Worm (Caenorhabditis elegans) whole organism, L3 larva: ENCODE measurements around the gene T26H5.10.

Source experiments
- ZK546.5 ChIP-seq: sonication (generic microtip); optimal IDR thresholded peaks from 2 replicates; lab custom pipeline; 2017; ENCODE audit warnings: missing biosample characterization, missing genetic modification characterization
- ama-1 ChIP-seq: fragments of 150-350 bp; optimal IDR thresholded peaks from 2 replicates; lab custom pipeline; 2018
- ceh-28 ChIP-seq: fragments of 150-350 bp; optimal IDR thresholded peaks from 2 replicates; lab custom pipeline; 2014; ENCODE audit warnings: missing biosample characterization, missing genetic modification reagents, missing genetic modification characterization
- ceh-82 ChIP-seq: fragments of 150-350 bp; optimal IDR thresholded peaks from 2 replicates; lab custom pipeline; 2014; ENCODE audit warnings: missing biosample characterization, missing genetic modification characterization
- ceh-9 ChIP-seq: sonication (generic microtip); optimal IDR thresholded peaks from 2 replicates; lab custom pipeline; 2018; ENCODE audit warnings: missing biosample characterization, missing genetic modification characterization
- egl-27 ChIP-seq: sonication (generic microtip); optimal IDR thresholded peaks from 4 replicates; lab custom pipeline; 2017; ENCODE audit warnings: missing biosample characterization, missing genetic modification reagents, missing genetic modification characterization
- elt-1 ChIP-seq: fragments of 150-350 bp; optimal IDR thresholded peaks from 2 replicates; lab custom pipeline; 2014; ENCODE audit warnings: missing biosample characterization, missing genetic modification characterization
- elt-2 ChIP-seq: sonication (generic microtip); optimal IDR thresholded peaks from 2 replicates; lab custom pipeline; 2016; ENCODE audit warnings: missing genetic modification reagents, mild to moderate bottlenecking, missing genetic modification characterization, missing compliant biosample characterization
- fkh-2 ChIP-seq: fragments of 150-350 bp; optimal IDR thresholded peaks from 2 replicates; lab custom pipeline; 2014; ENCODE audit warnings: missing biosample characterization, missing genetic modification reagents, missing genetic modification characterization
- jun-1 ChIP-seq: fragments of 150-350 bp; optimal IDR thresholded peaks from 2 replicates; lab custom pipeline; 2014; ENCODE audit warnings: missing biosample characterization, missing genetic modification reagents, missing genetic modification characterization
- lin-15B ChIP-seq: fragments of 150-350 bp; optimal IDR thresholded peaks from 2 replicates; lab custom pipeline; 2014; ENCODE audit warnings: missing biosample characterization, missing genetic modification characterization
- lsy-12 ChIP-seq: sonication (generic microtip); optimal IDR thresholded peaks from 2 replicates; lab custom pipeline; 2016; ENCODE audit warnings: mild to moderate bottlenecking, missing genetic modification characterization, missing compliant biosample characterization
- mdl-1 ChIP-seq: fragments of 150-350 bp; optimal IDR thresholded peaks from 2 replicates; lab custom pipeline; 2014; ENCODE audit warnings: missing biosample characterization, missing genetic modification characterization
- nfya-1 ChIP-seq: sonication (generic microtip); optimal IDR thresholded peaks from 2 replicates; lab custom pipeline; 2017; ENCODE audit warnings: missing genetic modification characterization, mild to moderate bottlenecking, missing compliant biosample characterization, antibody characterized with exemption, moderate library complexity; ENCODE audit not compliant: insufficient read depth
- nhr-11 ChIP-seq: fragments of 150-350 bp; optimal IDR thresholded peaks from 2 replicates; lab custom pipeline; 2014; ENCODE audit warnings: missing biosample characterization, missing genetic modification characterization
- nhr-12 ChIP-seq: fragments of 150-350 bp; optimal IDR thresholded peaks from 2 replicates; lab custom pipeline; 2014; ENCODE audit warnings: missing biosample characterization, missing genetic modification characterization
- nhr-237 ChIP-seq: fragments of 150-350 bp; optimal IDR thresholded peaks from 2 replicates; lab custom pipeline; 2014; ENCODE audit warnings: missing biosample characterization, missing genetic modification characterization
- nhr-25 ChIP-seq: sonication (generic microtip); optimal IDR thresholded peaks from 2 replicates; lab custom pipeline; 2017; ENCODE audit warnings: missing biosample characterization, missing genetic modification characterization
- nhr-28 ChIP-seq: fragments of 150-350 bp; optimal IDR thresholded peaks from 2 replicates; lab custom pipeline; 2014; ENCODE audit warnings: missing biosample characterization, missing genetic modification characterization
- nhr-43 ChIP-seq: sonication (generic microtip); optimal IDR thresholded peaks from 2 replicates; lab custom pipeline; 2016; ENCODE audit warnings: mild to moderate bottlenecking, missing genetic modification characterization, missing compliant biosample characterization; ENCODE audit not compliant: poor library complexity, severe bottlenecking
- pha-4 ChIP-seq: fragments of 150-350 bp; optimal IDR thresholded peaks from 2 replicates; lab custom pipeline; 2014; ENCODE audit warnings: missing biosample characterization, missing genetic modification reagents, missing genetic modification characterization
- pqm-1 ChIP-seq: fragments of 150-350 bp; optimal IDR thresholded peaks from 2 replicates; lab custom pipeline; 2017; ENCODE audit warnings: missing biosample characterization, missing genetic modification characterization, inconsistent platforms
- sea-2 ChIP-seq: fragments of 150-350 bp; sonication (generic microtip); optimal IDR thresholded peaks from 4 replicates; lab custom pipeline; 2014; ENCODE audit warnings: missing biosample characterization, missing genetic modification reagents, missing genetic modification characterization
- skn-1 ChIP-seq: fragments of 150-350 bp; optimal IDR thresholded peaks from 2 replicates; lab custom pipeline; 2014; ENCODE audit warnings: missing biosample characterization, missing genetic modification characterization
- snpc-4 ChIP-seq: fragments of 150-350 bp; optimal IDR thresholded peaks from 2 replicates; lab custom pipeline; 2014; ENCODE audit warnings: missing biosample characterization, missing genetic modification characterization
- unc-62 ChIP-seq: fragments of 150-350 bp; sonication (generic microtip); optimal IDR thresholded peaks from 4 replicates; lab custom pipeline; 2014; ENCODE audit warnings: missing biosample characterization, missing genetic modification reagents, missing genetic modification characterization

T26H5.10 gene

ce11 chrV:15432457-15432856, 11.2 kb downstream of the T26H5.10 start, which contains the start of gene T26H5.8:
Gene T26H5.8 (minus strand): TSS chrV:15432726.
- TF ChIP-seq pha-4 (tag; lab: Kevin White, UChicago) (peak; percentile 90), elt-2 (tag; lab: Kevin White, UChicago) (peak; percentile 56), egl-27 (tag; lab: Kevin White, UChicago) (no peak), pqm-1 (tag; lab: Kevin White, UChicago) (peak; percentile 86)

- TF ChIP-seq skn-1 (no peak), nhr-237 (tag; lab: Kevin White, UChicago) (no peak), unc-62 (GFP tag; lab: Kevin White, UChicago) (no peak), lin-15B (no peak), nhr-25 (no peak), jun-1 (tag; lab: Kevin White, UChicago) (no peak)
Observed at ce11 chrV:15431322-15432052, 12.1 kb downstream of the T26H5.10 start.

- TF ChIP-seq ceh-82 (tag; lab: Kevin White, UChicago) (no peak), elt-1 (tag; lab: Kevin White, UChicago) (no peak), mdl-1 (no peak), nhr-28 (tag; lab: Kevin White, UChicago) (no peak), elt-2 (tag; lab: Kevin White, UChicago) (no peak), skn-1 (no peak), nfya-1 (no peak)
- TF ChIP-seq, all 47 proteins: peak for 0
Observed at ce11 chrV:15426944-15427343, 16.7 kb downstream of the T26H5.10 start, which contains the start of gene fbxa-209. Gene fbxa-209 (minus strand): TSS chrV:15427044.

- TF ChIP-seq nhr-12 (tag; lab: Kevin White, UChicago): no peak
- peak; percentile 70 for TF ChIP-seq elt-2 (tag; lab: Kevin White, UChicago)
- TF ChIP-seq ZK546.5 (tag; lab: Kevin White, UChicago): no peak
- peak; percentile 1 for TF ChIP-seq pha-4 (tag; lab: Kevin White, UChicago)
Observed at ce11 chrV:15425368-15426091, 18.1 kb downstream of the T26H5.10 start, which contains the start of gene Y36E3A.2. Gene Y36E3A.2 (plus strand): TSS chrV:15426041.

- no peak for TF ChIP-seq ama-1 (lab: Kevin White, UChicago)
- TF ChIP-seq nfya-1: no peak
- no peak for TF ChIP-seq mdl-1
- TF ChIP-seq sea-2 (GFP tag; lab: Kevin White, UChicago): no peak
- no peak for TF ChIP-seq snpc-4
- no peak for TF ChIP-seq elt-1 (tag; lab: Kevin White, UChicago)
- TF ChIP-seq nhr-43 (tag; lab: Kevin White, UChicago): no peak
- TF ChIP-seq nhr-237 (tag; lab: Kevin White, UChicago): no peak
- no peak for TF ChIP-seq ceh-9 (tag; lab: Kevin White, UChicago)
- no peak for TF ChIP-seq nhr-28 (tag; lab: Kevin White, UChicago)
- TF ChIP-seq skn-1: no peak
- TF ChIP-seq jun-1 (tag; lab: Kevin White, UChicago): no peak
- no peak for TF ChIP-seq fkh-2 (tag; lab: Kevin White, UChicago)
Observed at ce11 chrV:15423601-15424000, 20.0 kb downstream of the T26H5.10 start, which contains the start of gene fbxa-104. Gene fbxa-104 (minus strand): TSS chrV:15423683.

ce11 chrV:15417822-15418221, 25.8 kb downstream of the T26H5.10 start, which contains the start of gene T06E6.10:
Gene T06E6.10 (plus strand): TSS chrV:15418122.
- TF ChIP-seq nhr-237 (tag; lab: Kevin White, UChicago) (no peak), nhr-11 (no peak), sea-2 (GFP tag; lab: Kevin White, UChicago) (no peak), ceh-28 (no peak)

ce11 chrV:15415951-15416350, 27.7 kb downstream of the T26H5.10 start, which contains the start of gene srh-265:
Gene srh-265 (plus strand): TSS chrV:15416251.
- no peak for TF ChIP-seq lsy-12 (tag; lab: Kevin White, UChicago)
- no peak for TF ChIP-seq lin-15B
- no peak for TF ChIP-seq nhr-28 (tag; lab: Kevin White, UChicago)
- TF ChIP-seq mdl-1: no peak
